Worm (Caenorhabditis elegans) whole organism, early embryonic: Measurements from ENCODE around the gene msp-63.

Experiments used
- ama-1 ChIP-seq: fragments of 150-350 bp; optimal IDR thresholded peaks from 2 replicates; lab custom pipeline; 2014
- ceh-13 ChIP-seq: fragments of 200-800 bp; sonication (Bioruptor generic); optimal IDR thresholded peaks from 2 replicates; lab custom pipeline; 2018; ENCODE audit warnings: mild to moderate bottlenecking, missing genetic modification characterization, missing compliant biosample characterization
- ets-7 ChIP-seq: sonication (generic microtip); optimal IDR thresholded peaks from 2 replicates; lab custom pipeline; 2016; ENCODE audit warnings: missing genotype, missing genetic modification characterization, missing compliant biosample characterization
- flt-1 ChIP-seq: fragments of 200-800 bp; sonication (Bioruptor generic); IDR thresholded peaks from 2 replicates; pipeline ENCODE4 v1.3.6; 2022; ENCODE audit warnings: missing genetic modification characterization, missing compliant biosample characterization
- hmg-4 ChIP-seq: fragments of 200-800 bp; sonication (Bioruptor generic); optimal IDR thresholded peaks from 2 replicates; lab custom pipeline; 2018; ENCODE audit warnings: mild to moderate bottlenecking, missing genetic modification characterization, missing compliant biosample characterization
- pes-1 ChIP-seq: fragments of 200-800 bp; sonication (Bioruptor generic); IDR thresholded peaks from 2 replicates; pipeline ENCODE4 v1.3.6; 2022; ENCODE audit warnings: missing genetic modification reagents, missing genetic modification characterization, missing compliant biosample characterization
- scrt-1 ChIP-seq: fragments of 200-800 bp; sonication (Bioruptor generic); IDR thresholded peaks from 2 replicates; pipeline ENCODE4 v1.3.6; 2022; ENCODE audit warnings: missing genetic modification characterization, missing compliant biosample characterization
- tbx-37 ChIP-seq: fragments of 200-800 bp; sonication (Bioruptor generic); conservative IDR thresholded peaks from 2 replicates; pipeline ENCODE4 v1.3.6; 2022; ENCODE audit warnings: missing genetic modification reagents, missing genetic modification characterization, missing compliant biosample characterization
- tra-4 ChIP-seq: sonication (generic microtip); optimal IDR thresholded peaks from 2 replicates; lab custom pipeline; 2017; ENCODE audit warnings: missing genetic modification characterization, missing compliant biosample characterization

DNA sequence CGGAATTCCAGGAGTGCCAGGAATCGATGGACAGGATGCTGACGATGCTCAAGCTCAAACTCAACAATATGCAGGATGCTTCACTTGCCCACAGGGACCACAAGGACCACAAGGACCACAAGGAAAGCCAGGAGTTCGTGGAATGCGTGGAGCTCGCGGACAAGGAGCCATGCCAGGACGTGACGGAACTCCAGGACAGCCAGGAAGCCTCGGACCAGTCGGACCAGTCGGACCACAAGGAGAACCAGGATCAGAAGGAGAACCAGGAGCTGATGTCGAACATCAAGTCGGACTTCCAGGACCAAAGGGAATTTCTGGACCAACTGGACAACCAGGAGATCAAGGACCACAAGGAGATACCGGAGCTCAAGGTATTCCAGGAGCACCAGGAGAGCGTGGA lies 34.1 kb upstream of the msp-63 start:
- TF ChIP-seq scrt-1 (GFP tag; lab: Robert Waterston, UW) (no peak), hmg-4 (GFP tag; lab: Kevin White, UChicago) (no peak), tra-4 (tag; lab: Kevin White, UChicago) (no peak), ama-1 (lab: Kevin White, UChicago) (no peak), pes-1 (GFP tag; lab: Robert Waterston, UW) (no peak), tbx-37 (GFP tag; lab: Robert Waterston, UW) (no peak), ets-7 (no peak), flt-1 (GFP tag; lab: Robert Waterston, UW) (no peak), ceh-13 (no peak)
